Worm (Caenorhabditis elegans) whole organism, dauer: ENCODE data around the gene ain-1.

Experiments used
- unc-62 ChIP-seq: sonication (generic microtip); optimal IDR thresholded peaks from 2 replicates; lab custom pipeline; 2017; ENCODE audit warnings: missing biosample characterization, missing genetic modification reagents, missing genetic modification characterization

The ain-1 gene

ce11 chrX:16602457-16602856 lies 10.8 kb upstream of the ain-1 start, which contains the start of gene F59C12.4:
TSS of gene F59C12.4 (minus strand) at chrX:16602622.
- TF ChIP-seq unc-62 = no peak

- TF ChIP-seq unc-62 = no peak
Observed at ce11 chrX:16604096-16604495, 9.2 kb upstream of the ain-1 start.

DNA sequence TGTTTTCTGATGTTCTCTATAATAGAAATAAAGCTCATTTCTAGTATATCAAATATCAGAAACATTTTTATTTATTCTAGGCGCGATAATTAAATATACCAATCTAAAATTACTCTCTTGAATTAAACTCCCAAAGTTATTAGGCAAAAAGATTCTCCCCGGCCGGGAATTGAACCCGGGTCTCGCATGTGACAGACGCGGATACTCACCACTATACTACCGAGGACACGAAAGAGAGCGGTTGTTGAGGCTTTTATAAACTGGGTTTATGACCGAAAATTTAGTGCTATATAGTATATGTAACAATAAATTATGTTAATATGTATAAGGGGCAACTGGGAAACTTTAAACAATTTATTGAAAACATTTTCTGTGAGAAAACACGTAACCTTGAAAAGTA lies 8.7 kb upstream of the ain-1 start:
- no peak for TF ChIP-seq unc-62

DNA sequence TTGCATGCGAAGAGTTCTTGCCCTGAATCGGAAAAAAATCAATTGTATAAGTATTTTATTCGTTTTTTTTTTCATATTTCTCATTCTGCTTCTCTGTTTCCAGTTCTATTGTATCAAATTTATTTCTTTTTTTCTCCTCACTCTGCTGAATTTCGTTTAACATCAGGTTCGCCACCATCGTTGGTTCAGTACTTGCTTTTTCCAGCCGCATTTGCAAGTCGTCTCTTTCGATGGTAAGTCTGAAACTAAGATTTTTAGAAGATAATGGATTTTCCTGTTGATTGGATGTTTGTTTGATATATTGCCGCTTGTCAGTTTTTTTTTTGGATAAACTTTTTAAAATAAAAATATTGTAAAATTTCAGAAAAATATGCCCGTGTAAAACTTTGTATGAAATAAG lies 6.1 kb upstream of the ain-1 start:
- TF ChIP-seq unc-62 = no peak

DNA sequence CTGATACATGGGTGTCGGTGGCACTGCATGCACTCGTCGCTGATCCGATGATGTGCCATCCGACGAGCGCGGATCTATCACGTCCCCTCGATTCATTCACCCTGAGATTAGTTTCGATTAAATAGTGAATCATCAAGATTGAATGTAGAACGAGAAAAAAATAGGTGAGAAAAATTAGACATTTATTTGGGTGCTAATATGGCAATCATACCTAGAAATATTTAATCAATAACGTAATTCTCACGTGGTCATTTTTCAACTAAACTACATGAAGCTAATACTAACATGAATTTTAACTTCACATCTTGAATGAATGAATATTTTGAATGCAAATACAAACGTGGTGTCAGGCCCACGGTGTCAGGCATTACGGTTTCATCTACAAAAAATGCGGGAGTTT lies 3.8 kb upstream of the ain-1 start, which contains the start of gene F59C12.3:
F59C12.3 (minus strand) TSS at position 101 of the 400 bp plus-strand sequence.
- no peak for TF ChIP-seq unc-62

DNA sequence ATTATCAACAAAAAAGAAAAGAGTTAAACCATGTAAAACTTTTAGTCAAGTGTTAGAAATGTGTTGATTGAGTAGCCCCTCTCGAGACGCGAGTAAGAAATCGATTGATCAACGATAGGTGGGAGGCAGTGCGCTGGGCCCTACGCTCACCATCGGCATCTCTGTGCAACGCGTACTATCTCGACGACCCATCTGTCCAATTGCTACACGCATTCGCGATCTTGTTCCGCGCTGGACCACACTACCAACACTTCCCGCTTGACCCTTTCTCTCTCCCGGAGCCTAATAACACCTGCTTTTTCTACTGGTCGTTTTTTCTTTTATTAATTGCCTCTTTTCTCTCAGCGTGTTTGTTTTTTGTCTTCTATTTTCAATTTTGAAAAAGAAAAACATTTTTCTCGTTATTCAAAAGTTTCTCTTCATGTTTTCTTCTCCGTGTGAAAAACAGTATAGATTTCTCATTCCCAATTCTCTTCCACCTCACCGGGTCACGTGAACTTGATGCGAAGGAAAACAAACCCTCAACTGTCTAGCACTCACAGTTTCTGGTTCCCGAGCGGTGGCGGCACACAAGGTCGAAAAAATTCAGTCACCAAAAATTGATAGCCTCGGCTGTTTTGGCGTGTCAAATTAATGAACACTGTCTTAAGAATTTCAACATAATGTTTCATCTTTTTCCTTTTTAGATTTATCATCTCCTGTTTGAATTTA lies 1.8 kb upstream of the ain-1 start:
- no peak for TF ChIP-seq unc-62

DNA sequence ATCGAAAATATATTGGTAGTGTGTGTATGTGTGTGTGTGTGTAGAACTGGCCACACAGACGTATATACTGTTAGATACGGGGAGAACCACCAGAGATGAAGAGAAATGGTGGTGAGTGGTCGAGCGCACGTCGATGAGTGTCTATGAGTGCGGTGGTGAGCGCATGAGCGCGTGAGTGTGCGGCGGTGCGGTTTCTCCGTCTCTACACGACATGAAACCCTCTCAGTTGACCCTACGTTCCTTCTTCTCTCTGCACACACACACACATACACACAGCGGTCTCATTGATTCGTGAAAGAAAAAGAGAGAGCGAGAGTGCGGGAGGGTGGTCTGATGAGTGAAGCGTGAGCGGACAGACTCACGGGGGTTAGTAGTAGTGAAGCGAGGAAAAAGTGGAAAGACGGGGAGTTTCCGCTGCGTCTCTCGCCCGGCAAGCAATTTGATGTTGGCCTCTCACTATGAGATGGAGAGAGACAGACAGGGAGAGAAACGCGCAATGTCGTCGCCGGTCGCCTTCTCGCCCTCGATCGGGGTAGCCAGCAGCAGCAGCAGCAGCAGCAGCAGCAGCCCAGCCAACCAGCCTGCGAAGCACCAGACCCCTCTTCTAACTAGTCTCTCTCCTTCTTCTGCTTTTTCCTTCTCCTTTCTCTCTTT lies 831 bp upstream of the ain-1 start:
- no peak for TF ChIP-seq unc-62

- no peak for TF ChIP-seq unc-62
Observed at ce11 chrX:16614094-16614493, 843 bp downstream of the ain-1 start.

- TF ChIP-seq unc-62 = no peak
Observed at ce11 chrX:16617427-16618128, 4.3 kb downstream of the ain-1 start.

DNA sequence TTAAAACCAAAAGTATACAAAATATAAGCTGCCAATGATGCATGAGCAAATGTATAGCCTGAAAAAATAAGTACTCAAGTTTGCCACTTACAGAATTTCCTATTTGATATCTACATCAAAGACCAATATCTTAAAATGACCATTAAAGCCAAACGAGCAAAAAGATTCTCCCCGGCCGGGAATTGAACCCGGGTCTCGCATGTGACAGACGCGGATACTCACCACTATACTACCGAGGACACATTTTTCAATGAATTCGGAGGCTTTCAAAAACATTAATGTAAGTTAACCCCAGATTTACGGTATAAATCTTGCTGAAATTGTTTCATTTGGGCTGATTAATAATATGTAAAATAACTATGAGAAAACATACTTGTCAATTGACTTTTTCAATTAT lies 4.9 kb downstream of the ain-1 start:
- no peak for TF ChIP-seq unc-62

ce11 chrX:16618727-16619126 lies 5.5 kb downstream of the ain-1 start:
- TF ChIP-seq unc-62 = no peak

ce11 chrX:16619158-16619557 lies 5.9 kb downstream of the ain-1 start:
- TF ChIP-seq unc-62 = no peak

DNA sequence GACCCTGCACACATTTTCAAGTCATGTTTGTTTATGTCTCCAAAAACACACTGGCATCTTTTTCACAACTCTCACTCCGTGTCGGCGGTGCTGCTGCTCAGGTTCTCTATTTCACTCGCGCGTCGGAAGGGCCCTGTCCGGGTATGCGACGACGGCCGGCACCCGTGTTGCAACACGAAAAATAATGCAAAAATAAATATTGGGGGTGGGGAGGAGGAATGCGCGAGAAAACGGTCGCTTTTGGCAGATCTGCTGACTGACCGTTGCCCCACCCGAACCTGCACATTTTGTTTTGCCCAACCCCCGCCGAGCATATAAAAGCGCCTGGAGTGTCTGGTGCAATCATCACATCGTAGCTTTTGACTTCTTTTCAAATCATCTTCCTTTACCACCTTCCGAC lies 8.2 kb downstream of the ain-1 start, which contains the start of gene cpg-19:
cpg-19 (plus strand) TSS at position 341 of the 400 bp plus-strand sequence.
- TF ChIP-seq unc-62 = no peak

DNA sequence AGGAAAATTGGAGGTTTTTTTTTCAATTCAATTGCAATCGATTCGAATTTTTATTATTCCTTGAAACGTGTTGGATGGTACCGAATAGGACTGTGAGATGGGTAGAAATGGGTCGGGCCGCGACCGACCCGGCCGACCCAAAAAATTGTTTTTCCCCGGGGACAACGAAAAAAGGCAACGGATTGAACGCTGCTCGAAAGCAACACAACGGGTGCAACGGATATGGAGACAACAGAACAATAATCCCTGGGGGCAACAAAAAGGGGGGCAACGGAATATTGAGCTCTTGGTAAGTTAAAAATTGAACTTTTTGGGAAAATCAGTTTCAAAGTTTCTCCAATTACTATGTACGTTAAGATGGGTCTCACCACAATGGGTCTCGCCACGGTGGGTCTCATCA lies 10.0 kb downstream of the ain-1 start:
- no peak for TF ChIP-seq unc-62

- TF ChIP-seq unc-62 = no peak
Observed at ce11 chrX:16625078-16625808, 12.0 kb downstream of the ain-1 start.

- TF ChIP-seq unc-62 = no peak
Observed at ce11 chrX:16626817-16627216, 13.6 kb downstream of the ain-1 start.

DNA sequence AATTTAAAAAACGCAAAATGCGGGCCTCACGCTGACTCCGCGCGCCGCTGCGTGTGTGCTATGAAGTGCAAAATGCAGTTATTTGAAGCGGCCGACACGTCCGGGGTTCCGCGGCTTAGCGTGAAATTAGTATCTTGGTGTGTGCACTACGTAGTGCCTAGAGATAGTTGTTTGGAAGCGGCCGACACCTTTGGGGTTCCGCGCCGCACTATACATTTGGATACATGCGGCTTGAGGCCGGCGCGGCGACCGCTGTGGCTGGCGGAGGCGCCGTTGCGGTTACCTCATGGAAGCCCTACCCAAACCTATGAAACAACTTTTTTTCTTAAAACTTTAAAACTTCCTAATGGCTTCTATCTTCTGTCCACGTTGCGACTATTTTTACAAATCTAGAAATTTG lies 15.9 kb downstream of the ain-1 start:
- no peak for TF ChIP-seq unc-62
